Fruit fly (Drosophila melanogaster) whole organism, embryonic: ENCODE results near the gene Fdx1.
A peak's percentile ranks its signal among the peaks of the same experiment; 100 is the strongest.

Experiments
- Blimp-1 ChIP-seq: fragments of 200-800 bp; sonication (Bioruptor generic); optimal IDR thresholded peaks from 3 replicates; lab custom pipeline; 2018; ENCODE audit warnings: missing biosample characterization, missing genetic modification characterization, mild to moderate bottlenecking, moderate library complexity, missing genetic modification reagents
- CG10147 ChIP-seq: fragments of 200-800 bp; sonication (Bioruptor generic); optimal IDR thresholded peaks from 2 replicates; lab custom pipeline; 2019; ENCODE audit warnings: missing biosample characterization, mild to moderate bottlenecking, missing genetic modification characterization, moderate library complexity
- CG10366 ChIP-seq: fragments of 200-800 bp; sonication (Bioruptor generic); IDR thresholded peaks from 2 replicates; pipeline ENCODE4 v1.3.6; 2022; ENCODE audit warnings: missing biosample characterization, missing genetic modification characterization
- CG10543 ChIP-seq: fragments of 200-800 bp; sonication (Bioruptor generic); optimal IDR thresholded peaks from 3 replicates; lab custom pipeline; 2017; ENCODE audit warnings: missing biosample characterization, mild to moderate bottlenecking, missing genetic modification characterization, moderate library complexity
- CG12942 ChIP-seq: fragments of 200-800 bp; sonication (Bioruptor generic); optimal IDR thresholded peaks from 3 replicates; lab custom pipeline; 2016; ENCODE audit warnings: missing biosample characterization, missing genetic modification characterization
- CG13624 ChIP-seq: fragments of 200-800 bp; sonication (Bioruptor generic); optimal IDR thresholded peaks from 2 replicates; lab custom pipeline; 2016; ENCODE audit warnings: missing biosample characterization, missing genetic modification characterization
- CG14710 ChIP-seq: fragments of 200-800 bp; sonication (Bioruptor generic); optimal IDR thresholded peaks from 3 replicates; lab custom pipeline; 2019; ENCODE audit warnings: missing biosample characterization, mild to moderate bottlenecking, missing genetic modification characterization, moderate library complexity
- CG1602 ChIP-seq: fragments of 200-800 bp; sonication (Bioruptor generic); optimal IDR thresholded peaks from 3 replicates; lab custom pipeline; 2016; ENCODE audit warnings: missing biosample characterization, missing genetic modification characterization
- CG16815 ChIP-seq: fragments of 200-800 bp; sonication (Bioruptor generic); optimal IDR thresholded peaks from 3 replicates; lab custom pipeline; 2017; ENCODE audit warnings: missing biosample characterization, mild to moderate bottlenecking, missing genetic modification characterization
- CG17359 ChIP-seq: fragments of 200-800 bp; sonication (Bioruptor generic); optimal IDR thresholded peaks from 3 replicates; lab custom pipeline; 2018; ENCODE audit warnings: missing biosample characterization, mild to moderate bottlenecking, missing genetic modification characterization, moderate library complexity
- CG17568 ChIP-seq: fragments of 200-800 bp; sonication (Bioruptor generic); optimal IDR thresholded peaks from 2 replicates; lab custom pipeline; 2018; ENCODE audit warnings: missing biosample characterization, mild to moderate bottlenecking, missing genetic modification characterization, moderate library complexity
- CG18619 ChIP-seq: fragments of 200-800 bp; sonication (Bioruptor generic); optimal IDR thresholded peaks from 3 replicates; lab custom pipeline; 2017; ENCODE audit warnings: missing biosample characterization, mild to moderate bottlenecking, missing genetic modification characterization
- CG2116 ChIP-seq: fragments of 200-800 bp; sonication (Bioruptor generic); optimal IDR thresholded peaks from 3 replicates; lab custom pipeline; 2018; ENCODE audit warnings: missing biosample characterization, mild to moderate bottlenecking, missing genetic modification characterization
- CG3065 ChIP-seq: fragments of 200-800 bp; sonication (Bioruptor generic); optimal IDR thresholded peaks from 2 replicates; lab custom pipeline; 2016; ENCODE audit warnings: missing biosample characterization, missing genetic modification characterization
- CG33557 ChIP-seq: fragments of 200-800 bp; sonication (Bioruptor generic); optimal IDR thresholded peaks from 2 replicates; lab custom pipeline; 2019; ENCODE audit warnings: missing biosample characterization, mild to moderate bottlenecking, missing genetic modification characterization, moderate library complexity
- CG3407 ChIP-seq: fragments of 200-800 bp; sonication (Bioruptor generic); optimal IDR thresholded peaks from 2 replicates; lab custom pipeline; 2018; ENCODE audit warnings: missing biosample characterization, mild to moderate bottlenecking, missing genetic modification characterization
- CG5180 ChIP-seq: fragments of 200-800 bp; sonication (Bioruptor generic); optimal IDR thresholded peaks from 3 replicates; lab custom pipeline; 2017; ENCODE audit warnings: missing biosample characterization, missing genetic modification characterization, mild to moderate bottlenecking, moderate library complexity, missing genetic modification reagents
- CG8089 ChIP-seq: fragments of 200-800 bp; sonication (Bioruptor generic); optimal IDR thresholded peaks from 3 replicates; lab custom pipeline; 2016; ENCODE audit warnings: missing biosample characterization, missing genetic modification characterization
- CG8281 ChIP-seq: fragments of 200-800 bp; sonication (Bioruptor generic); optimal IDR thresholded peaks from 2 replicates; lab custom pipeline; 2018; ENCODE audit warnings: missing biosample characterization, mild to moderate bottlenecking, missing genetic modification characterization, moderate library complexity
- CG8924 ChIP-seq: fragments of 200-800 bp; optimal IDR thresholded peaks from 3 replicates; lab custom pipeline; 2019; ENCODE audit warnings: missing biosample characterization, mild to moderate bottlenecking, missing genetic modification characterization, moderate library complexity
- CG9797 ChIP-seq: fragments of 200-800 bp; sonication (Bioruptor generic); optimal IDR thresholded peaks from 3 replicates; lab custom pipeline; 2018; ENCODE audit warnings: missing biosample characterization, mild to moderate bottlenecking, missing genetic modification characterization
- CHES-1-like ChIP-seq: fragments of 200-800 bp; sonication (Bioruptor generic); optimal IDR thresholded peaks from 2 replicates; lab custom pipeline; 2016; ENCODE audit warnings: missing biosample characterization, missing genetic modification characterization
- CoRest ChIP-seq: fragments of 200-800 bp; sonication (Bioruptor generic); optimal IDR thresholded peaks from 3 replicates; lab custom pipeline; 2018; ENCODE audit warnings: missing biosample characterization, mild to moderate bottlenecking, missing genetic modification characterization, moderate library complexity
- CrebB ChIP-seq: fragments of 200-800 bp; sonication (Bioruptor generic); optimal IDR thresholded peaks from 3 replicates; lab custom pipeline; 2018; ENCODE audit warnings: missing biosample characterization, mild to moderate bottlenecking, missing genetic modification characterization
- Dref ChIP-seq: fragments of 200-800 bp; sonication (Bioruptor generic); IDR thresholded peaks from 2 replicates; pipeline ENCODE4 v1.3.6; 2022; ENCODE audit warnings: missing biosample characterization, missing genetic modification characterization
- GATAe ChIP-seq: fragments of 200-800 bp; sonication (Bioruptor generic); conservative IDR thresholded peaks from 2 replicates; pipeline ENCODE4 v1.3.6; 2022; ENCODE audit warnings: missing biosample characterization, missing genetic modification characterization
- Hmx ChIP-seq: fragments of 200-800 bp; sonication (Bioruptor generic); optimal IDR thresholded peaks from 2 replicates; lab custom pipeline; 2016; ENCODE audit warnings: missing biosample characterization, missing genetic modification characterization
- Hr39 ChIP-seq: fragments of >200 bp; optimal IDR thresholded peaks from 2 replicates; lab custom pipeline; 2017
- Lhr ChIP-seq: fragments of 200-800 bp; sonication (Bioruptor generic); optimal IDR thresholded peaks from 3 replicates; lab custom pipeline; 2017; ENCODE audit warnings: mild to moderate bottlenecking, missing biosample characterization, missing genetic modification reagents, missing genetic modification characterization
- NfI ChIP-seq: fragments of 200-800 bp; sonication (Bioruptor generic); optimal IDR thresholded peaks from 3 replicates; lab custom pipeline; 2018; ENCODE audit warnings: missing biosample characterization, mild to moderate bottlenecking, missing genetic modification characterization, moderate library complexity
- Ravus ChIP-seq: fragments of 200-800 bp; sonication (Bioruptor generic); IDR thresholded peaks from 2 replicates; pipeline ENCODE4 v1.3.6; 2022; ENCODE audit warnings: missing biosample characterization, missing genetic modification characterization
- amos ChIP-seq: fragments of 200-800 bp; sonication (Bioruptor generic); IDR thresholded peaks from 2 replicates; pipeline ENCODE4 v1.3.6; 2022; ENCODE audit warnings: missing biosample characterization, missing genetic modification characterization; ENCODE audit not compliant: partially characterized antibody
- bab2 ChIP-seq: fragments of 200-800 bp; sonication (Bioruptor generic); optimal IDR thresholded peaks from 2 replicates; lab custom pipeline; 2016; ENCODE audit warnings: missing biosample characterization, missing genetic modification characterization
- cad ChIP-seq: fragments of >200 bp; optimal IDR thresholded peaks from 2 replicates; lab custom pipeline; 2017; ENCODE audit warnings: missing biosample characterization, missing genetic modification characterization
- chif ChIP-seq, 2 experiments: fragments of 200-800 bp; sonication (Bioruptor generic); optimal IDR thresholded peaks; 3 replicates each; lab custom pipeline; 2016; ENCODE audit warnings: missing biosample characterization in 2 of 2, missing genetic modification characterization in 2 of 2
- dati ChIP-seq: fragments of 200-800 bp; sonication (Bioruptor generic); IDR thresholded peaks from 2 replicates; pipeline ENCODE4 v1.3.6; 2022; ENCODE audit warnings: missing biosample characterization, missing genetic modification characterization
- inv ChIP-seq: fragments of 200-800 bp; sonication (Bioruptor generic); IDR thresholded peaks from 2 replicates; pipeline ENCODE4 v1.3.6; 2022; ENCODE audit warnings: missing biosample characterization, missing genetic modification characterization; ENCODE audit not compliant: partially characterized antibody
- lmd ChIP-seq: fragments of 200-800 bp; sonication (Bioruptor generic); IDR thresholded peaks from 2 replicates; pipeline ENCODE4 v1.3.6; 2022; ENCODE audit warnings: missing biosample characterization, missing genetic modification characterization
- nerfin-2 ChIP-seq: fragments of 200-800 bp; sonication (Bioruptor generic); IDR thresholded peaks from 2 replicates; pipeline ENCODE4 v1.3.6; 2022; ENCODE audit warnings: missing biosample characterization, missing genetic modification characterization; ENCODE audit not compliant: partially characterized antibody
- pan ChIP-seq, 4 experiments: fragments of >200 bp in 3 of 4; fragments of 200-800 bp in 1 of 4; sonication (Bioruptor generic) in 1 of 4; optimal IDR thresholded peaks in 3 of 4; IDR thresholded peaks in 1 of 4; 2 replicates each; pipeline versions ENCODE4 v1.3.6 to Lab custom; 2017 to 2022; ENCODE audit warnings: missing biosample characterization in 2 of 4, missing genetic modification characterization in 2 of 4, mixed read lengths in 1 of 4
- pita ChIP-seq: fragments of 200-800 bp; sonication (Bioruptor generic); optimal IDR thresholded peaks from 2 replicates; lab custom pipeline; 2017; ENCODE audit warnings: missing biosample characterization, mild to moderate bottlenecking, missing genetic modification characterization
- repo ChIP-seq: fragments of 200-800 bp; sonication (Bioruptor generic); optimal IDR thresholded peaks from 2 replicates; lab custom pipeline; 2016; ENCODE audit warnings: missing biosample characterization, missing genetic modification characterization
- row ChIP-seq: fragments of 200-800 bp; sonication (Bioruptor generic); IDR thresholded peaks from 3 replicates; pipeline ENCODE4 v1.3.6; 2022; ENCODE audit warnings: missing biosample characterization, missing genetic modification characterization
- scrt ChIP-seq: fragments of 200-800 bp; sonication (Bioruptor generic); optimal IDR thresholded peaks from 2 replicates; lab custom pipeline; 2018; ENCODE audit warnings: missing biosample characterization, mild to moderate bottlenecking, missing genetic modification characterization, moderate library complexity
- seq ChIP-seq: fragments of 200-800 bp; sonication (Bioruptor generic); IDR thresholded peaks from 2 replicates; pipeline ENCODE4 v1.3.6; 2022; ENCODE audit warnings: missing biosample characterization, missing genetic modification characterization
- sisA ChIP-seq: fragments of 200-800 bp; sonication (Bioruptor generic); IDR thresholded peaks from 2 replicates; pipeline ENCODE4 v1.3.6; 2022; ENCODE audit warnings: missing biosample characterization, missing genetic modification characterization
- slbo ChIP-seq: fragments of 200-800 bp; sonication (Bioruptor generic); IDR thresholded peaks from 2 replicates; pipeline ENCODE4 v1.3.6; 2022; ENCODE audit warnings: missing biosample characterization, missing genetic modification characterization
- trh ChIP-seq: fragments of 200-800 bp; sonication (Bioruptor generic); optimal IDR thresholded peaks from 2 replicates; lab custom pipeline; 2016; ENCODE audit warnings: missing biosample characterization, missing genetic modification characterization
- unc-4 ChIP-seq: fragments of 200-800 bp; sonication (Bioruptor generic); IDR thresholded peaks from 2 replicates; pipeline ENCODE4 v1.3.6; 2022; ENCODE audit warnings: missing biosample characterization, missing genetic modification characterization; ENCODE audit not compliant: partially characterized antibody
- zen2 ChIP-seq: fragments of 200-800 bp; sonication (Bioruptor generic); IDR thresholded peaks from 3 replicates; pipeline ENCODE4 v1.3.6; 2022; ENCODE audit warnings: missing biosample characterization, missing genetic modification characterization; ENCODE audit not compliant: partially characterized antibody

Fdx1 gene

dm6 chr3L:9372278-9372975 is 1.4 kb upstream of the Fdx1 start, which contains the start of the genes Hsp67Bc, CG4456 and Hsp22 (continued):
- no peak for TF ChIP-seq CG17568 (GFP tag; lab: Kevin White, UChicago)
- peak; percentile 27 for TF ChIP-seq scrt (GFP tag; lab: Kevin White, UChicago)
- TF ChIP-seq lmd (GFP tag; lab: Robert Waterston, UW): no peak
- no peak for TF ChIP-seq CG8089 (GFP tag; lab: Kevin White, UChicago)
- no peak for TF ChIP-seq CG8281 (tag; lab: Kevin White, UChicago)
- TF ChIP-seq nerfin-2 (GFP tag; lab: Robert Waterston, UW): no peak
- no peak for TF ChIP-seq CG17359 (tag; lab: Kevin White, UChicago)
- TF ChIP-seq trh (GFP tag; lab: Kevin White, UChicago): no peak
- no peak for TF ChIP-seq repo (GFP tag; lab: Kevin White, UChicago)
- no peak for TF ChIP-seq chif (GFP tag; optimal IDR thresholded peaks at IDR 0.05; lab: Kevin White, UChicago)
- TF ChIP-seq CrebB: no peak
- no peak for TF ChIP-seq pan (optimal IDR thresholded peaks at IDR 0.05; lab: Kevin White, UChicago)
- TF ChIP-seq pan (GFP tag; optimal IDR thresholded peaks at IDR 0.05 in 1 of 2, IDR thresholded peaks at IDR 0.05 in 1 of 2): no peak
- TF ChIP-seq Lhr (GFP tag; lab: Kevin White, UChicago): no peak
- TF ChIP-seq CG3407 (GFP tag; lab: Kevin White, UChicago): no peak
- no peak for TF ChIP-seq dati (GFP tag; lab: Robert Waterston, UW)
- no peak for TF ChIP-seq Hmx (GFP tag; lab: Kevin White, UChicago)
- TF ChIP-seq bab2 (GFP tag; lab: Kevin White, UChicago): no peak
- TF ChIP-seq CG8924 (tag; lab: Kevin White, UChicago): no peak
- no peak for TF ChIP-seq CG10366 (GFP tag; lab: Robert Waterston, UW)
- TF ChIP-seq CG14710: no peak
- TF ChIP-seq GATAe (GFP tag; lab: Robert Waterston, UW): no peak
- TF ChIP-seq amos (GFP tag; lab: Robert Waterston, UW): no peak; the same call in 1 of the 2 replicates
- TF ChIP-seq pita (GFP tag; lab: Kevin White, UChicago): no peak
- no peak for TF ChIP-seq CG18619 (GFP tag; lab: Kevin White, UChicago)
- no peak for TF ChIP-seq cad (GFP tag; lab: Kevin White, UChicago)
- no peak for TF ChIP-seq Dref (GFP tag; lab: Robert Waterston, UW)
- no peak for TF ChIP-seq CG16815 (GFP tag; lab: Kevin White, UChicago)
- no peak for TF ChIP-seq CG33557 (GFP tag; lab: Kevin White, UChicago)
- no peak for TF ChIP-seq CG10147 (GFP tag; lab: Kevin White, UChicago)
- no peak for TF ChIP-seq CHES-1-like (GFP tag; lab: Kevin White, UChicago)
- TF ChIP-seq sisA: no peak
- TF ChIP-seq CG3065 (GFP tag; lab: Kevin White, UChicago): no peak
- no peak for TF ChIP-seq CG12942 (GFP tag; lab: Kevin White, UChicago)
- no peak for TF ChIP-seq CG1602 (GFP tag; lab: Kevin White, UChicago)
- no peak for TF ChIP-seq Blimp-1
- no peak for TF ChIP-seq Hr39 (lab: Kevin White, UChicago)
- TF ChIP-seq CG9797: no peak
- TF ChIP-seq Ravus (GFP tag; lab: Robert Waterston, UW): no peak
- TF ChIP-seq CG2116 (GFP tag; lab: Kevin White, UChicago): no peak
- no peak for TF ChIP-seq row (GFP tag; lab: Robert Waterston, UW)
- no peak for TF ChIP-seq seq (GFP tag; lab: Robert Waterston, UW)
- TF ChIP-seq inv (GFP tag; lab: Robert Waterston, UW): no peak
- no peak for TF ChIP-seq zen2
- TF ChIP-seq CG5180 (GFP tag; lab: Kevin White, UChicago): peak; percentile 10
- no peak for TF ChIP-seq CoRest (tag; lab: Kevin White, UChicago)
- no peak for TF ChIP-seq unc-4
- TF ChIP-seq slbo (GFP tag; lab: Robert Waterston, UW): no peak
- TF ChIP-seq CG10543: no peak
- no peak for TF ChIP-seq NfI (GFP tag; lab: Kevin White, UChicago)
- no peak for TF ChIP-seq CG13624 (GFP tag; lab: Kevin White, UChicago)
